Worm (Caenorhabditis elegans): ENCODE measurements around the gene M01F1.4.

- TF ChIP-seq med-1 (GFP tag; optimal IDR thresholded peaks at IDR 0.05; ENCODE audit: insufficient read depth) = no peak
- TF ChIP-seq klf-2 (GFP tag; conservative IDR thresholded peaks at IDR 0.05) = no peak
- TF ChIP-seq flt-1 (GFP tag; IDR thresholded peaks at IDR 0.05) = no peak
- no peak for TF ChIP-seq ref-1 (GFP tag; conservative IDR thresholded peaks at IDR 0.05)
- no peak for TF ChIP-seq cog-1 (tag; optimal IDR thresholded peaks at IDR 0.05)
- no peak for TF ChIP-seq ztf-23 (GFP tag; IDR thresholded peaks at IDR 0.05)
- no peak for TF ChIP-seq tab-1 (GFP tag; IDR thresholded peaks at IDR 0.05)
- no peak for TF ChIP-seq ztf-29 (GFP tag; IDR thresholded peaks at IDR 0.05)
- no peak for TF ChIP-seq T22C8.4 (GFP tag; IDR thresholded peaks at IDR 0.05)
These were observed 30.9 kb downstream of the M01F1.4 start for ce11 chrIII:3478795-3479398.
